Fruit fly (Drosophila melanogaster) whole organism, wandering third instar larva: ENCODE results near the gene CG15177.

Source experiments
- Abd-B ChIP-seq: fragments of >200 bp; optimal IDR thresholded peaks from 2 replicates; lab custom pipeline; 2017; ENCODE audit warnings: missing biosample characterization, missing genetic modification characterization
- CrebA ChIP-seq: fragments of 200-800 bp; sonication (Bioruptor generic); optimal IDR thresholded peaks from 2 replicates; lab custom pipeline; 2016; ENCODE audit warnings: missing biosample characterization, mild to moderate bottlenecking, missing genetic modification characterization, borderline replicate concordance
- Myc ChIP-seq: fragments of >200 bp; optimal IDR thresholded peaks from 2 replicates; lab custom pipeline; 2017
- fru ChIP-seq: fragments of 200-800 bp; sonication (Bioruptor generic); optimal IDR thresholded peaks from 3 replicates; lab custom pipeline; 2016; ENCODE audit warnings: missing biosample characterization, mild to moderate bottlenecking, missing genetic modification characterization
- pan ChIP-seq: fragments of >200 bp; optimal IDR thresholded peaks from 2 replicates; lab custom pipeline; 2017
- usp ChIP-seq: fragments of >200 bp; optimal IDR thresholded peaks from 2 replicates; lab custom pipeline; 2017; ENCODE audit warnings: missing biosample characterization, missing genetic modification characterization

dm6 chr3R:6663289-6663666 lies 34.2 kb upstream of the CG15177 start:
- TF ChIP-seq CrebA (GFP tag; lab: Kevin White, UChicago) (no peak), fru (GFP tag; lab: Kevin White, UChicago) (no peak), usp (GFP tag; lab: Kevin White, UChicago) (no peak), Abd-B (GFP tag; lab: Kevin White, UChicago) (no peak), pan (lab: Kevin White, UChicago) (no peak), Myc (lab: Kevin White, UChicago) (no peak)
